Fruit fly (Drosophila melanogaster): ENCODE results near the gene CG15385.

CG15385 gene

dm6 chr2L:2242139-2242538 lies 29.8 kb upstream of the CG15385 start, which contains the start of gene CG4267 (continued):
- TF ChIP-seq so (GFP tag; IDR thresholded peaks at IDR 0.05) (peak; percentile 19; the same call in 1 of the 3 replicates), CG12071 (GFP tag; optimal IDR thresholded peaks at IDR 0.05) (no peak), CG11247 (GFP tag; IDR thresholded peaks at IDR 0.05) (peak; percentile 6; the same call in 1 of the 2 replicates), Bgb (GFP tag; IDR thresholded peaks at IDR 0.05; ENCODE audit: partially characterized antibody) (peak; percentile 34; the same call in 1 of the 2 replicates), hbn (GFP tag; IDR thresholded peaks at IDR 0.05; ENCODE audit: partially characterized antibody) (peak; percentile 50), Rfx (GFP tag; IDR thresholded peaks at IDR 0.05) (peak; percentile 32; the same call in 1 of the 2 replicates)

dm6 chr2L:2240493-2240892 lies 28.1 kb upstream of the CG15385 start, which contains the start of gene Tengl1:
Gene Tengl1 (minus strand): TSS chr2L:2240593.
- TF ChIP-seq CG16815 (GFP tag; optimal IDR thresholded peaks at IDR 0.05) (no peak), unc-4 (GFP tag; IDR thresholded peaks at IDR 0.05; ENCODE audit: partially characterized antibody) (no peak), gsb-n (tag; optimal IDR thresholded peaks at IDR 0.05) (no peak), CG6854 (GFP tag; optimal IDR thresholded peaks at IDR 0.05) (no peak), odd (GFP tag; optimal IDR thresholded peaks at IDR 0.05) (no peak), crc (GFP tag; optimal IDR thresholded peaks at IDR 0.05) (no peak), CG3847 (GFP tag; IDR thresholded peaks at IDR 0.05) (no peak), chm (GFP tag; IDR thresholded peaks at IDR 0.05) (no peak), CG2202 (tag; optimal IDR thresholded peaks at IDR 0.05) (no peak), CG17328 (GFP tag; IDR thresholded peaks at IDR 0.05) (no peak), CG14441 (GFP tag; IDR thresholded peaks at IDR 0.05) (no peak)

dm6 chr2L:2239284-2239683 lies 26.9 kb upstream of the CG15385 start, which contains the start of gene Tengl2:
Gene Tengl2 (minus strand): TSS chr2L:2239384.
- no peak for TF ChIP-seq luna (GFP tag; optimal IDR thresholded peaks at IDR 0.05)

dm6 chr2L:2238151-2238550 lies 25.8 kb upstream of the CG15385 start, which contains the start of gene Tengl3:
Gene Tengl3 (minus strand): TSS chr2L:2238251.
- TF ChIP-seq z (GFP tag; IDR thresholded peaks at IDR 0.05) (no peak), sisA (GFP tag; IDR thresholded peaks at IDR 0.05) (no peak), sim (GFP tag; IDR thresholded peaks at IDR 0.05) (no peak), MBD-R2 (GFP tag; IDR thresholded peaks at IDR 0.05) (no peak), grn (GFP tag; optimal IDR thresholded peaks at IDR 0.05) (no peak), CG34224 (GFP tag; IDR thresholded peaks at IDR 0.05; ENCODE audit: partially characterized antibody) (no peak), lola (GFP tag; optimal IDR thresholded peaks at IDR 0.05) (no peak), CG15479 (GFP tag; optimal IDR thresholded peaks at IDR 0.05) (no peak), tap (tag; optimal IDR thresholded peaks at IDR 0.05) (no peak), amos (GFP tag; IDR thresholded peaks at IDR 0.05; ENCODE audit: partially characterized antibody) (no peak), CG14050 (GFP tag; IDR thresholded peaks at IDR 0.05) (no peak), zfh1 (GFP tag; IDR thresholded peaks at IDR 0.05) (no peak), odd (GFP tag; optimal IDR thresholded peaks at IDR 0.05) (no peak), H2.0 (GFP tag; IDR thresholded peaks at IDR 0.05) (no peak), usp (GFP tag; optimal IDR thresholded peaks at IDR 0.05) (no peak), CG17186 (GFP tag; optimal IDR thresholded peaks at IDR 0.05) (no peak), zf30C (GFP tag; optimal IDR thresholded peaks at IDR 0.05) (no peak)

- TF ChIP-seq CG11560 (tag; IDR thresholded peaks at IDR 0.05) (peak; percentile 98), CG16813 (GFP tag; IDR thresholded peaks at IDR 0.05; ENCODE audit: partially characterized antibody) (peak; percentile 84), Fer2 (tag; optimal IDR thresholded peaks at IDR 0.05) (no peak), nom (GFP tag; optimal IDR thresholded peaks at IDR 0.05) (peak; percentile 73), Dref (GFP tag; IDR thresholded peaks at IDR 0.05) (peak; percentile 97), usp (GFP tag; optimal IDR thresholded peaks at IDR 0.05) (no peak), sens (GFP tag) (peak; percentile 33), nmo (GFP tag; optimal IDR thresholded peaks at IDR 0.05) (peak; percentile 22), PHDP (tag; optimal IDR thresholded peaks at IDR 0.05) (peak; percentile 45), zen (tag; optimal IDR thresholded peaks at IDR 0.05) (peak; percentile 24), trem (tag; optimal IDR thresholded peaks at IDR 0.05) (peak; percentile 80), CG12659 (GFP tag; optimal IDR thresholded peaks at IDR 0.05) (peak; percentile 73), az2 (GFP tag; optimal IDR thresholded peaks at IDR 0.05) (peak; percentile 4)
Measured at dm6 chr2L:2236722-2237121, 24.4 kb upstream of the CG15385 start, which contains the start of gene Sec24CD. Gene Sec24CD (minus strand): TSS chr2L:2236844.
